Worm (Caenorhabditis elegans) whole organism, L4 larva: ENCODE data around the gene tnc-2.

ENCODE experiments used
- D1046.2 ChIP-seq: fragments of 200-800 bp; sonication (Bioruptor generic); IDR thresholded peaks from 2 replicates; pipeline ENCODE4 v1.3.6; 2022; ENCODE audit warnings: missing genetic modification characterization, missing compliant biosample characterization
- F37D6.2 ChIP-seq: sonication (generic microtip); optimal IDR thresholded peaks from 2 replicates; lab custom pipeline; 2016; ENCODE audit warnings: mild to moderate bottlenecking, missing genetic modification characterization, missing compliant biosample characterization
- T26A8.4 ChIP-seq: fragments of 200-800 bp; sonication (Bioruptor generic); IDR thresholded peaks from 2 replicates; pipeline ENCODE4 v1.3.6; 2022; ENCODE audit warnings: missing genetic modification characterization, missing compliant biosample characterization
- Y75B8A.6 ChIP-seq: fragments of 200-800 bp; sonication (Bioruptor generic); IDR thresholded peaks from 2 replicates; pipeline ENCODE4 v1.3.6; 2022; ENCODE audit warnings: missing genetic modification reagents, missing genetic modification characterization, missing compliant biosample characterization
- attf-4 ChIP-seq: sonication (generic microtip); optimal IDR thresholded peaks from 3 replicates; lab custom pipeline; 2017; ENCODE audit warnings: missing biosample characterization, missing genetic modification characterization
- ceh-20 ChIP-seq: fragments of 200-800 bp; sonication (Bioruptor generic); IDR thresholded peaks from 2 replicates; pipeline ENCODE4 v1.3.6; 2022; ENCODE audit warnings: missing genetic modification reagents, missing genetic modification characterization, missing compliant biosample characterization
- ceh-82 ChIP-seq: sonication (generic microtip); optimal IDR thresholded peaks from 2 replicates; lab custom pipeline; 2017; ENCODE audit warnings: missing biosample characterization, missing genetic modification characterization
- cey-2 ChIP-seq: sonication (generic microtip); optimal IDR thresholded peaks from 3 replicates; lab custom pipeline; 2017; ENCODE audit warnings: missing genetic modification characterization, mild to moderate bottlenecking, missing compliant biosample characterization, antibody characterized with exemption, borderline replicate concordance; ENCODE audit not compliant: insufficient read depth
- dmd-6 ChIP-seq: fragments of 200-800 bp; sonication (Bioruptor generic); IDR thresholded peaks from 2 replicates; pipeline ENCODE4 v1.3.6; 2022; ENCODE audit warnings: missing genetic modification reagents, missing genetic modification characterization, missing compliant biosample characterization
- dmd-8 ChIP-seq: fragments of 200-800 bp; sonication (Bioruptor generic); IDR thresholded peaks from 2 replicates; pipeline ENCODE4 v1.3.6; 2022; ENCODE audit warnings: missing genetic modification characterization, missing compliant biosample characterization
- dve-1 ChIP-seq: sonication (generic microtip); optimal IDR thresholded peaks from 2 replicates; lab custom pipeline; 2017; ENCODE audit warnings: antibody characterized with exemption, mild to moderate bottlenecking, missing genetic modification characterization, missing compliant biosample characterization; ENCODE audit not compliant: insufficient read depth
- egl-43 ChIP-seq: fragments of 200-800 bp; sonication (Bioruptor generic); IDR thresholded peaks from 2 replicates; pipeline ENCODE4 v1.3.6; 2022; ENCODE audit warnings: missing genetic modification reagents, missing genetic modification characterization, missing compliant biosample characterization
- fos-1 ChIP-seq: fragments of 150-350 bp; optimal IDR thresholded peaks from 2 replicates; lab custom pipeline; 2014; ENCODE audit warnings: missing biosample characterization, missing genetic modification characterization
- gei-8 ChIP-seq: fragments of 200-800 bp; sonication (Bioruptor generic); optimal IDR thresholded peaks from 2 replicates; lab custom pipeline; 2018; ENCODE audit warnings: mild to moderate bottlenecking, missing genetic modification characterization, missing compliant biosample characterization
- jun-1 ChIP-seq: fragments of 150-350 bp; optimal IDR thresholded peaks from 2 replicates; lab custom pipeline; 2014; ENCODE audit warnings: missing biosample characterization, missing genetic modification reagents, missing genetic modification characterization
- lim-7 ChIP-seq: fragments of 200-800 bp; sonication (Bioruptor generic); IDR thresholded peaks from 2 replicates; pipeline ENCODE4 v1.3.6; 2022; ENCODE audit warnings: missing genetic modification characterization, missing compliant biosample characterization
- lsy-2 ChIP-seq, 2 experiments: fragments of 150-350 bp in 1 of 2; sonication (generic microtip) in 1 of 2; optimal IDR thresholded peaks; 2 replicates each; lab custom pipeline; 2014 to 2017; ENCODE audit warnings: missing biosample characterization in 2 of 2, missing genetic modification characterization in 2 of 2
- madf-5 ChIP-seq, 2 experiments: fragments of 200-800 bp; sonication (Bioruptor generic); IDR thresholded peaks; 2 replicates each; pipeline ENCODE4 v1.3.6; 2022; ENCODE audit warnings: missing compliant biosample characterization in 2 of 2, missing genetic modification characterization in 2 of 2
- madf-9 ChIP-seq: fragments of 200-800 bp; sonication (Bioruptor generic); conservative IDR thresholded peaks from 2 replicates; pipeline ENCODE4 v1.3.6; 2022; ENCODE audit warnings: missing genetic modification reagents, missing genetic modification characterization, missing compliant biosample characterization
- mxl-3 ChIP-seq: fragments of 200-800 bp; sonication (Bioruptor generic); optimal IDR thresholded peaks from 2 replicates; lab custom pipeline; 2018; ENCODE audit warnings: mild to moderate bottlenecking, missing genetic modification characterization, missing compliant biosample characterization
- nhr-10 ChIP-seq: fragments of 150-350 bp; optimal IDR thresholded peaks from 2 replicates; lab custom pipeline; 2014; ENCODE audit warnings: missing biosample characterization, missing genetic modification characterization
- nhr-102 ChIP-seq: sonication (generic microtip); optimal IDR thresholded peaks from 2 replicates; lab custom pipeline; 2016; ENCODE audit warnings: mild to moderate bottlenecking, missing genetic modification characterization, moderate library complexity, missing compliant biosample characterization
- nhr-48 ChIP-seq: sonication (generic microtip); optimal IDR thresholded peaks from 2 replicates; lab custom pipeline; 2016; ENCODE audit warnings: mild to moderate bottlenecking, missing genetic modification characterization, missing compliant biosample characterization
- nhr-6 ChIP-seq: fragments of 150-350 bp; optimal IDR thresholded peaks from 2 replicates; lab custom pipeline; 2014; ENCODE audit warnings: missing biosample characterization, missing genetic modification characterization
- nhr-76 ChIP-seq: fragments of 150-350 bp; optimal IDR thresholded peaks from 2 replicates; lab custom pipeline; 2014; ENCODE audit warnings: missing biosample characterization, missing genetic modification characterization
- nhr-77 ChIP-seq: fragments of 150-350 bp; optimal IDR thresholded peaks from 2 replicates; lab custom pipeline; 2014; ENCODE audit warnings: missing biosample characterization, missing genetic modification characterization
- php-3 ChIP-seq: fragments of 200-800 bp; sonication (Bioruptor generic); IDR thresholded peaks from 2 replicates; pipeline ENCODE4 v1.3.6; 2022; ENCODE audit warnings: missing genetic modification reagents, missing genetic modification characterization, missing compliant biosample characterization
- rbr-2 ChIP-seq: sonication (generic microtip); optimal IDR thresholded peaks from 2 replicates; lab custom pipeline; 2016; ENCODE audit warnings: missing genotype, missing genetic modification characterization, missing compliant biosample characterization
- saeg-2 ChIP-seq: fragments of 200-800 bp; sonication (Bioruptor generic); IDR thresholded peaks from 2 replicates; pipeline ENCODE4 v1.3.6; 2022; ENCODE audit warnings: missing genetic modification reagents, missing genetic modification characterization, missing compliant biosample characterization
- sdz-12 ChIP-seq: fragments of 200-800 bp; sonication (Bioruptor generic); optimal IDR thresholded peaks from 2 replicates; lab custom pipeline; 2018; ENCODE audit warnings: mild to moderate bottlenecking, missing genetic modification characterization, missing compliant biosample characterization
- spr-1 ChIP-seq: sonication (generic microtip); optimal IDR thresholded peaks from 2 replicates; lab custom pipeline; 2016; ENCODE audit warnings: mild to moderate bottlenecking, missing genetic modification characterization, missing compliant biosample characterization
- spr-3 ChIP-seq: fragments of 200-800 bp; sonication (Bioruptor generic); optimal IDR thresholded peaks from 2 replicates; lab custom pipeline; 2018; ENCODE audit warnings: mild to moderate bottlenecking, missing genetic modification characterization, missing compliant biosample characterization
- unc-130 ChIP-seq: sonication (generic microtip); optimal IDR thresholded peaks from 2 replicates; lab custom pipeline; 2016; ENCODE audit warnings: missing genetic modification reagents, missing genetic modification characterization, missing compliant biosample characterization
- unc-39 ChIP-seq: sonication (generic microtip); optimal IDR thresholded peaks from 2 replicates; lab custom pipeline; 2017; ENCODE audit warnings: missing biosample characterization, missing genetic modification characterization
- zfp-2 ChIP-seq: sonication (generic microtip); optimal IDR thresholded peaks from 2 replicates; lab custom pipeline; 2016; ENCODE audit warnings: mild to moderate bottlenecking, missing genetic modification characterization, missing compliant biosample characterization
- zip-11 ChIP-seq: fragments of 200-800 bp; sonication (Bioruptor generic); IDR thresholded peaks from 2 replicates; pipeline ENCODE4 v1.3.6; 2022; ENCODE audit warnings: missing genetic modification characterization, missing compliant biosample characterization
- zip-2 ChIP-seq: fragments of 150-350 bp; optimal IDR thresholded peaks from 2 replicates; lab custom pipeline; 2014; ENCODE audit warnings: missing biosample characterization, missing genetic modification characterization
- ztf-7 ChIP-seq: fragments of 150-350 bp; optimal IDR thresholded peaks from 2 replicates; lab custom pipeline; 2014; ENCODE audit warnings: missing biosample characterization, missing genetic modification characterization

The tnc-2 gene

DNA sequence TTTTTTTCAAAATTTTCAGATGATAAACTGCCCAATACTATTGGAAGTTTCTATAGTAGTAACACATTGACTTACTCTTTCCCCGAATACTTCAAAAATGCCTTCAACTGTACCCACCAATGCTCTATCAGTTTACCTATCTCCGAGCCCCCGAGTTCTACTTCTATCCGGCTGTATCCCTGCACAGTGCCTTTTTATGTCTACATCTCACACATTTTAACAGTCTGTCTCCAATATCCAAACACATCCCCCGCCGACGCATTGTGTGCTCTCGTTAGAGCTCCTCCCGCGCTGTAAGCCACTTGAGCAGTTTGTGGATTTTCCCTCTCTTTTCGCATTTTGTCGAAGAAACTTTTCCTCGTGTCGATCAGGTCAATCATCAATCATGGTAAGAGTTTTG is at the start of gene tnc-2:
TSS of gene tnc-2 (plus strand) at position 301 of the 400 bp plus-strand sequence.
- TF ChIP-seq sdz-12 (GFP tag; lab: Kevin White, UChicago) = no peak
- TF ChIP-seq mxl-3 (GFP tag; lab: Kevin White, UChicago) = no peak
- no peak for TF ChIP-seq ceh-82
- TF ChIP-seq zip-2 (tag; lab: Kevin White, UChicago) = no peak
- TF ChIP-seq unc-130 (GFP tag; lab: Kevin White, UChicago) = no peak
- no peak for TF ChIP-seq rbr-2 (tag; lab: Kevin White, UChicago)
- TF ChIP-seq T26A8.4 = no peak
- no peak for TF ChIP-seq fos-1 (tag; lab: Kevin White, UChicago)
- TF ChIP-seq nhr-77 (tag; lab: Kevin White, UChicago) = no peak
- TF ChIP-seq lsy-2 (tag; optimal IDR thresholded peaks at IDR 0.05; lab: Kevin White, UChicago) = no peak
- no peak for TF ChIP-seq cey-2 (tag; lab: Kevin White, UChicago)
- TF ChIP-seq zip-11 (GFP tag; lab: Robert Waterston, UW) = no peak
- no peak for TF ChIP-seq ztf-7 (tag; lab: Kevin White, UChicago)
- no peak for TF ChIP-seq spr-3 (GFP tag; lab: Kevin White, UChicago)
- TF ChIP-seq nhr-10 (tag; lab: Kevin White, UChicago) = no peak
- TF ChIP-seq, all 104 proteins: peak for 0

DNA sequence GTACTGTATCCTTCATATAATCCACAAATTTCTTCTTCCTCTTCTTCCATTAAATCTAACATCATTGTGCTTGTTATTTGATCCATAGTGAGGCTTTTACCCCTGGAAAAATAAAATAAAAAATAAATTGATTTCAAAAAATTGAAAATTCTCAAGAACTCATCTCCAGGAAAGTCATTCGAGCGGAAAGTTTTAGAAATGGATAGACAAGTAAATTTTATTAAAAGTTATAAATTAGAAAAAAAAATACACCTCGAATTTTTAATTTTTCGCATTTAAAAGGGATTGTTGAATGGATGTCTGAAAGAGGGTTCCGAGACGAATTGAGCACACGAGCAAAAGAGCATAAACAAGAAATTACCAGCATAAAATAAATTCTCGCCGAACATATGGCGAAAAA is 44.7 kb upstream of the tnc-2 start, which contains the start of gene frpr-21:
TSS of gene frpr-21 (minus strand) at position 101 of the 400 bp plus-strand sequence.
- no peak for TF ChIP-seq jun-1 (tag; lab: Kevin White, UChicago)
- TF ChIP-seq nhr-102 (tag; lab: Kevin White, UChicago) = no peak
- no peak for TF ChIP-seq zfp-2
- TF ChIP-seq unc-39 = no peak
- TF ChIP-seq madf-5 (GFP tag; IDR thresholded peaks at IDR 0.05; lab: Robert Waterston, UW) = no peak
- TF ChIP-seq F37D6.2 (tag; lab: Kevin White, UChicago) = no peak
- TF ChIP-seq spr-1 (tag; lab: Kevin White, UChicago) = no peak
- no peak for TF ChIP-seq gei-8 (GFP tag; lab: Kevin White, UChicago)
- no peak for TF ChIP-seq fos-1 (tag; lab: Kevin White, UChicago)
- TF ChIP-seq ztf-7 (tag; lab: Kevin White, UChicago) = no peak
- TF ChIP-seq dve-1 (tag; lab: Kevin White, UChicago) = no peak
- TF ChIP-seq nhr-6 (tag; lab: Kevin White, UChicago) = no peak
- TF ChIP-seq madf-9 (GFP tag; lab: Robert Waterston, UW) = no peak
- TF ChIP-seq php-3 (GFP tag; lab: Robert Waterston, UW) = no peak
- TF ChIP-seq ceh-20 (GFP tag; lab: Robert Waterston, UW) = no peak
- TF ChIP-seq dmd-6 (GFP tag; lab: Robert Waterston, UW) = no peak

- TF ChIP-seq egl-43 (GFP tag; lab: Robert Waterston, UW) (no peak), cey-2 (tag; lab: Kevin White, UChicago) (no peak), ceh-82 (no peak), D1046.2 (GFP tag; lab: Robert Waterston, UW) (no peak), lim-7 (GFP tag; lab: Robert Waterston, UW) (no peak), nhr-76 (tag; lab: Kevin White, UChicago) (no peak), dmd-8 (GFP tag; lab: Robert Waterston, UW) (no peak), Y75B8A.6 (GFP tag; lab: Robert Waterston, UW) (no peak), saeg-2 (GFP tag; lab: Robert Waterston, UW) (no peak), attf-4 (no peak), nhr-48 (tag; lab: Kevin White, UChicago) (no peak), mxl-3 (GFP tag; lab: Kevin White, UChicago) (no peak)
These were observed 30.8 kb upstream of the tnc-2 start, which contains the start of gene cut-4 for ce11 chrII:10435836-10436235. cut-4 (plus strand) TSS chrII:10436136.
